Worm (Caenorhabditis elegans): ENCODE results near the gene cpsf-4.

ce11 chrIV:12084178-12084577 lies 9.1 kb downstream of the cpsf-4 start, which contains the start of gene repo-1:
- TF ChIP-seq unc-62 (GFP tag; optimal IDR thresholded peaks at IDR 0.05) (no peak), snpc-4 (tag; optimal IDR thresholded peaks at IDR 0.05) (no peak), lin-39 (tag; optimal IDR thresholded peaks at IDR 0.05) (no peak), ceh-9 (tag; optimal IDR thresholded peaks at IDR 0.05) (no peak)

Data from whole organism, L3 larva.